Fruit fly (Drosophila melanogaster) whole organism, embryonic: Measurements from ENCODE around the gene Cypl.

Experiments
- CG10267 ChIP-seq: fragments of 200-800 bp; sonication (Bioruptor generic); optimal IDR thresholded peaks from 2 replicates; lab custom pipeline; 2018; ENCODE audit warnings: missing biosample characterization, mild to moderate bottlenecking, missing genetic modification characterization, moderate library complexity
- CG10274 ChIP-seq: fragments of 200-800 bp; sonication (Bioruptor generic); optimal IDR thresholded peaks from 3 replicates; lab custom pipeline; 2017; ENCODE audit warnings: missing biosample characterization, mild to moderate bottlenecking, missing genetic modification characterization
- CG10462 ChIP-seq: fragments of 200-800 bp; sonication (Bioruptor generic); optimal IDR thresholded peaks from 2 replicates; lab custom pipeline; 2016; ENCODE audit warnings: missing biosample characterization, missing genetic modification characterization
- CG10959 ChIP-seq: fragments of 200-800 bp; sonication (Bioruptor generic); IDR thresholded peaks from 2 replicates; pipeline ENCODE4 v1.3.6; 2022; ENCODE audit warnings: missing biosample characterization, missing genetic modification characterization
- CG11695 ChIP-seq: fragments of 200-800 bp; sonication (Bioruptor generic); IDR thresholded peaks from 3 replicates; pipeline ENCODE4 v1.3.6; 2022; ENCODE audit warnings: missing biosample characterization, missing genetic modification characterization
- CG11723 ChIP-seq: fragments of 200-800 bp; sonication (Bioruptor generic); optimal IDR thresholded peaks from 2 replicates; lab custom pipeline; 2017; ENCODE audit warnings: missing biosample characterization, mild to moderate bottlenecking, missing genetic modification characterization
- CG12155 ChIP-seq: fragments of 200-800 bp; sonication (Bioruptor generic); optimal IDR thresholded peaks from 3 replicates; lab custom pipeline; 2016; ENCODE audit warnings: missing biosample characterization, missing genetic modification characterization
- CG1233 ChIP-seq: fragments of 200-800 bp; sonication (Bioruptor generic); optimal IDR thresholded peaks from 4 replicates; lab custom pipeline; 2018; ENCODE audit warnings: missing biosample characterization, mild to moderate bottlenecking, missing genetic modification characterization
- CG13296 ChIP-seq: fragments of 200-800 bp; sonication (Bioruptor generic); optimal IDR thresholded peaks from 3 replicates; lab custom pipeline; 2018; ENCODE audit warnings: missing biosample characterization, mild to moderate bottlenecking, missing genetic modification characterization
- CG15696 ChIP-seq: fragments of 200-800 bp; sonication (Bioruptor generic); optimal IDR thresholded peaks from 2 replicates; lab custom pipeline; 2019; ENCODE audit warnings: missing biosample characterization, mild to moderate bottlenecking, missing genetic modification characterization, moderate library complexity
- CG1602 ChIP-seq: fragments of 200-800 bp; sonication (Bioruptor generic); optimal IDR thresholded peaks from 3 replicates; lab custom pipeline; 2016; ENCODE audit warnings: missing biosample characterization, missing genetic modification characterization
- CG17328 ChIP-seq: fragments of 200-800 bp; sonication (Bioruptor generic); IDR thresholded peaks from 2 replicates; pipeline ENCODE4 v1.3.6; 2022; ENCODE audit warnings: missing biosample characterization, missing genetic modification characterization
- CG17359 ChIP-seq: fragments of 200-800 bp; sonication (Bioruptor generic); optimal IDR thresholded peaks from 3 replicates; lab custom pipeline; 2018; ENCODE audit warnings: missing biosample characterization, mild to moderate bottlenecking, missing genetic modification characterization, moderate library complexity
- CG31365 ChIP-seq: fragments of 200-800 bp; sonication (Bioruptor generic); optimal IDR thresholded peaks from 2 replicates; lab custom pipeline; 2018; ENCODE audit warnings: missing biosample characterization, mild to moderate bottlenecking, missing genetic modification characterization
- CG33213 ChIP-seq: fragments of 200-800 bp; sonication (Bioruptor generic); optimal IDR thresholded peaks from 3 replicates; lab custom pipeline; 2016; ENCODE audit warnings: missing biosample characterization, missing genetic modification characterization
- CG3847 ChIP-seq: fragments of 200-800 bp; sonication (Bioruptor generic); IDR thresholded peaks from 2 replicates; pipeline ENCODE4 v1.3.6; 2022; ENCODE audit warnings: missing biosample characterization, missing genetic modification characterization
- CG4730 ChIP-seq: fragments of 200-800 bp; sonication (Bioruptor generic); IDR thresholded peaks from 2 replicates; pipeline ENCODE4 v1.3.6; 2022; ENCODE audit warnings: missing biosample characterization, missing genetic modification characterization
- CG7271 ChIP-seq: fragments of 200-800 bp; sonication (Bioruptor generic); optimal IDR thresholded peaks from 2 replicates; lab custom pipeline; 2018; ENCODE audit warnings: missing biosample characterization, mild to moderate bottlenecking, missing genetic modification characterization, moderate library complexity
- CG8290 ChIP-seq, 3 experiments: fragments of 200-800 bp; sonication (Bioruptor generic); optimal IDR thresholded peaks; 2 replicates each; lab custom pipeline; 2016 to 2019; ENCODE audit warnings: missing biosample characterization in 3 of 3, missing genetic modification characterization in 3 of 3, mild to moderate bottlenecking in 2 of 3, moderate library complexity in 1 of 3
- CG9876 ChIP-seq: fragments of 200-800 bp; sonication (Bioruptor generic); optimal IDR thresholded peaks from 2 replicates; lab custom pipeline; 2016; ENCODE audit warnings: missing biosample characterization, missing genetic modification characterization
- Dll ChIP-seq: fragments of 200-800 bp; sonication (Bioruptor generic); IDR thresholded peaks from 4 replicates; pipeline ENCODE4 v1.3.6; 2022; ENCODE audit warnings: missing biosample characterization, missing genetic modification characterization; ENCODE audit not compliant: partially characterized antibody
- Fer2 ChIP-seq: fragments of 200-800 bp; sonication (Bioruptor generic); optimal IDR thresholded peaks from 2 replicates; lab custom pipeline; 2018; ENCODE audit warnings: missing biosample characterization, mild to moderate bottlenecking, missing genetic modification characterization, moderate library complexity
- MBD-R2 ChIP-seq: fragments of 200-800 bp; sonication (Bioruptor generic); IDR thresholded peaks from 2 replicates; pipeline ENCODE4 v1.3.6; 2022; ENCODE audit warnings: missing biosample characterization, missing genetic modification characterization
- Mrtf ChIP-seq: fragments of 200-800 bp; sonication (Bioruptor generic); IDR thresholded peaks from 3 replicates; pipeline ENCODE4 v1.3.6; 2022; ENCODE audit warnings: missing biosample characterization, missing genetic modification characterization
- Nf-YA ChIP-seq: fragments of 200-800 bp; sonication (Bioruptor generic); IDR thresholded peaks from 2 replicates; pipeline ENCODE4 v1.3.6; 2022; ENCODE audit warnings: missing biosample characterization, missing genetic modification characterization
- PHDP ChIP-seq: fragments of 200-800 bp; sonication (Bioruptor generic); optimal IDR thresholded peaks from 3 replicates; lab custom pipeline; 2018; ENCODE audit warnings: missing biosample characterization, mild to moderate bottlenecking, missing genetic modification characterization, moderate library complexity
- Sry-β ChIP-seq: fragments of 200-800 bp; sonication (Bioruptor generic); optimal IDR thresholded peaks from 2 replicates; lab custom pipeline; 2018; ENCODE audit warnings: missing biosample characterization, mild to moderate bottlenecking, missing genetic modification characterization, moderate library complexity
- caup ChIP-seq: fragments of 200-800 bp; sonication (Bioruptor generic); optimal IDR thresholded peaks from 3 replicates; lab custom pipeline; 2017; ENCODE audit warnings: missing biosample characterization, mild to moderate bottlenecking, missing genetic modification characterization, moderate library complexity; ENCODE audit not compliant: severe bottlenecking
- esg ChIP-seq: fragments of 200-800 bp; sonication (Bioruptor generic); conservative IDR thresholded peaks from 2 replicates; pipeline ENCODE4 v1.3.6; 2022; ENCODE audit warnings: missing biosample characterization, missing genetic modification characterization
- fru ChIP-seq: fragments of >200 bp; optimal IDR thresholded peaks from 2 replicates; lab custom pipeline; 2017
- gro ChIP-seq: fragments of 200-800 bp; sonication (Bioruptor generic); optimal IDR thresholded peaks from 2 replicates; lab custom pipeline; 2016; ENCODE audit warnings: missing biosample characterization, missing genetic modification characterization
- gsb-n ChIP-seq: fragments of 200-800 bp; sonication (Bioruptor generic); optimal IDR thresholded peaks from 3 replicates; lab custom pipeline; 2018; ENCODE audit warnings: missing biosample characterization, mild to moderate bottlenecking, missing genetic modification characterization
- kay ChIP-seq: fragments of 200-800 bp; sonication (Bioruptor generic); optimal IDR thresholded peaks from 2 replicates; lab custom pipeline; 2016; ENCODE audit warnings: missing biosample characterization, missing genetic modification characterization
- lola ChIP-seq, 3 experiments: fragments of >200 bp in 2 of 3; fragments of 200-800 bp in 1 of 3; sonication (Bioruptor generic) in 1 of 3; optimal IDR thresholded peaks; 2 replicates each; lab custom pipeline; 2017 to 2019; ENCODE audit warnings: missing biosample characterization in 3 of 3, missing genetic modification characterization in 3 of 3, mild to moderate bottlenecking in 1 of 3, moderate library complexity in 1 of 3
- lov ChIP-seq, 2 experiments: fragments of 200-800 bp in 1 of 2; fragments of >200 bp in 1 of 2; sonication (Bioruptor generic) in 1 of 2; IDR thresholded peaks in 1 of 2; optimal IDR thresholded peaks in 1 of 2; 2 replicates in 1 of 2; 3 replicates in 1 of 2; pipeline versions ENCODE4 v1.3.6 to Lab custom; 2017 to 2022; ENCODE audit warnings: missing biosample characterization in 1 of 2, missing genetic modification characterization in 1 of 2
- mld ChIP-seq: fragments of 200-800 bp; sonication (Bioruptor generic); IDR thresholded peaks from 3 replicates; pipeline ENCODE4 v1.3.6; 2022; ENCODE audit warnings: missing biosample characterization, missing genetic modification characterization; ENCODE audit not compliant: partially characterized antibody
- nau ChIP-seq: fragments of 200-800 bp; sonication (Bioruptor generic); optimal IDR thresholded peaks from 3 replicates; lab custom pipeline; 2017; ENCODE audit warnings: missing biosample characterization, mild to moderate bottlenecking, missing genetic modification characterization, missing genetic modification reagents
- peb ChIP-seq: fragments of 200-800 bp; sonication (Bioruptor generic); IDR thresholded peaks from 2 replicates; pipeline ENCODE4 v1.3.6; 2022; ENCODE audit warnings: missing biosample characterization, missing genetic modification characterization
- pros ChIP-seq: fragments of 200-800 bp; sonication (Bioruptor generic); optimal IDR thresholded peaks from 3 replicates; lab custom pipeline; 2019; ENCODE audit warnings: missing biosample characterization, mild to moderate bottlenecking, missing genetic modification characterization, moderate library complexity
- pum ChIP-seq: fragments of 200-800 bp; sonication (Bioruptor generic); optimal IDR thresholded peaks from 2 replicates; lab custom pipeline; 2016; ENCODE audit warnings: missing biosample characterization, missing genetic modification characterization
- pzg ChIP-seq: fragments of 200-800 bp; sonication (Bioruptor generic); optimal IDR thresholded peaks from 3 replicates; lab custom pipeline; 2018; ENCODE audit warnings: missing biosample characterization, mild to moderate bottlenecking, missing genetic modification characterization, moderate library complexity
- ro ChIP-seq: fragments of 200-800 bp; sonication (Bioruptor generic); IDR thresholded peaks from 2 replicates; pipeline ENCODE4 v1.3.6; 2022; ENCODE audit warnings: missing biosample characterization, missing genetic modification characterization
- sd ChIP-seq: fragments of 200-800 bp; sonication (Bioruptor generic); optimal IDR thresholded peaks from 3 replicates; lab custom pipeline; 2018; ENCODE audit warnings: missing biosample characterization, mild to moderate bottlenecking, missing genetic modification characterization, moderate library complexity
- sob ChIP-seq: fragments of 200-800 bp; sonication (Bioruptor generic); IDR thresholded peaks from 2 replicates; pipeline ENCODE4 v1.3.6; 2022; ENCODE audit warnings: missing biosample characterization, missing genetic modification characterization
- sug ChIP-seq: fragments of 200-800 bp; optimal IDR thresholded peaks from 2 replicates; lab custom pipeline; 2019; ENCODE audit warnings: missing biosample characterization, mild to moderate bottlenecking, missing genetic modification characterization, moderate library complexity
- tio ChIP-seq: fragments of 200-800 bp; sonication (Bioruptor generic); optimal IDR thresholded peaks from 2 replicates; lab custom pipeline; 2017; ENCODE audit warnings: missing biosample characterization, missing genetic modification characterization, inconsistent platforms
- ttk ChIP-seq: fragments of 200-800 bp; sonication (Bioruptor generic); IDR thresholded peaks from 2 replicates; pipeline ENCODE4 v2.1.2; 2022; ENCODE audit warnings: missing biosample characterization, missing genetic modification characterization
- unc-4 ChIP-seq: fragments of 200-800 bp; sonication (Bioruptor generic); IDR thresholded peaks from 2 replicates; pipeline ENCODE4 v1.3.6; 2022; ENCODE audit warnings: missing biosample characterization, missing genetic modification characterization; ENCODE audit not compliant: partially characterized antibody

The Cypl gene

dm6 chr3L:505782-506408 is 36.8 kb downstream of the Cypl start (continued):
- TF ChIP-seq CG1233 = peak; percentile 45
- TF ChIP-seq kay (GFP tag; lab: Kevin White, UChicago) = peak; percentile 47
- peak in 1 of 3 experiments; percentile 24 for TF ChIP-seq lola (GFP tag; optimal IDR thresholded peaks at IDR 0.05; lab: Kevin White, UChicago)
- 0 out of 2 replicates have a peak, but pooled peaks have one; percentile 47 for TF ChIP-seq ro
- peak; percentile 67 for TF ChIP-seq CG12155
- TF ChIP-seq esg (GFP tag; lab: Robert Waterston, UW) = peak; percentile 51
- no peak for TF ChIP-seq MBD-R2 (GFP tag; lab: Robert Waterston, UW)
- TF ChIP-seq PHDP = peak; percentile 50
- peak; percentile 10 for TF ChIP-seq pzg
- TF ChIP-seq lov (optimal IDR thresholded peaks at IDR 0.05; lab: Kevin White, UChicago) = no peak
- TF ChIP-seq lov (GFP tag; IDR thresholded peaks at IDR 0.05; lab: Robert Waterston, UW) = peak; percentile 71; the same call in 2 of the 3 replicates
- no peak for TF ChIP-seq sd
- 0 out of 3 replicates have a peak, but pooled peaks have one; percentile 22 for TF ChIP-seq CG11695 (GFP tag; lab: Robert Waterston, UW)
- no peak for TF ChIP-seq CG7271
- TF ChIP-seq CG17328 (GFP tag; lab: Robert Waterston, UW) = peak; percentile 72
- TF ChIP-seq Fer2 (tag; lab: Kevin White, UChicago) = peak; percentile 18
- TF ChIP-seq CG33213 (GFP tag; lab: Kevin White, UChicago) = peak; percentile 82
- peak; percentile 66 for TF ChIP-seq sug (tag; lab: Kevin White, UChicago)
- peak; percentile 22 for TF ChIP-seq gro (GFP tag; lab: Kevin White, UChicago)
- TF ChIP-seq CG11723 (GFP tag; lab: Kevin White, UChicago) = peak; percentile 53
- TF ChIP-seq CG17359 = peak; percentile 64
- TF ChIP-seq CG15696 (tag; lab: Kevin White, UChicago) = peak; percentile 81
- TF ChIP-seq fru = no peak
- TF ChIP-seq CG1602 (GFP tag; lab: Kevin White, UChicago) = peak; percentile 77
- no peak for TF ChIP-seq unc-4 (GFP tag; lab: Robert Waterston, UW)
- peak; percentile 11 for TF ChIP-seq gsb-n (tag; lab: Kevin White, UChicago)
- no peak for TF ChIP-seq nau (GFP tag; lab: Kevin White, UChicago)
- TF ChIP-seq Nf-YA (GFP tag; lab: Robert Waterston, UW) = no peak
- TF ChIP-seq tio (GFP tag; lab: Kevin White, UChicago) = peak; percentile 60
- peak; percentile 49 for TF ChIP-seq CG10267
- no peak for TF ChIP-seq pros (GFP tag; lab: Kevin White, UChicago)
- TF ChIP-seq CG31365 (tag; lab: Kevin White, UChicago) = peak; percentile 46
- no peak for TF ChIP-seq Dll (GFP tag; lab: Robert Waterston, UW)
- no peak for TF ChIP-seq Sry-β (GFP tag; lab: Kevin White, UChicago)
- peak; percentile 51 for TF ChIP-seq CG10462 (GFP tag; lab: Kevin White, UChicago)
- TF ChIP-seq CG10274 = peak; percentile 44
- TF ChIP-seq CG9876 (GFP tag; lab: Kevin White, UChicago) = peak; percentile 92
- no peak for TF ChIP-seq peb
- peak; percentile 68 for TF ChIP-seq CG4730 (GFP tag; lab: Robert Waterston, UW)
- TF ChIP-seq Mrtf = peak; percentile 81
- TF ChIP-seq CG8290 (GFP tag; optimal IDR thresholded peaks at IDR 0.05; lab: Kevin White, UChicago) = peak; percentile 81
- peak; percentile 23 to 93 for TF ChIP-seq CG8290 (tag; optimal IDR thresholded peaks at IDR 0.05; lab: Kevin White, UChicago)
- peak; percentile 74; the same call in 1 of the 2 replicates for TF ChIP-seq sob (GFP tag; lab: Robert Waterston, UW)
- no peak for TF ChIP-seq mld (GFP tag; lab: Robert Waterston, UW)
- peak; percentile 82 for TF ChIP-seq pum (GFP tag; lab: Kevin White, UChicago)
- no peak for TF ChIP-seq CG13296 (GFP tag; lab: Kevin White, UChicago)
- TF ChIP-seq ttk = peak; percentile 72
- peak; percentile 55 for TF ChIP-seq caup (GFP tag; lab: Kevin White, UChicago)
- peak; percentile 75 for TF ChIP-seq CG3847 (GFP tag; lab: Robert Waterston, UW)
- peak; percentile 61; the same call in 1 of the 2 replicates for TF ChIP-seq CG10959
